Worm (Caenorhabditis elegans) whole organism, L4/young adult: ENCODE results near the gene fozi-1.

Source experiments
- W03F9.2 ChIP-seq: fragments of 150-350 bp; optimal IDR thresholded peaks from 2 replicates; lab custom pipeline; 2014; ENCODE audit warnings: missing biosample characterization, missing genetic modification characterization
- dao-5 ChIP-seq: sonication (generic microtip); optimal IDR thresholded peaks from 2 replicates; lab custom pipeline; 2016; ENCODE audit warnings: missing genotype, missing genetic modification characterization, moderate library complexity, missing compliant biosample characterization
- him-1 ChIP-seq: sonication (generic microtip); optimal IDR thresholded peaks from 2 replicates; lab custom pipeline; 2016; ENCODE audit warnings: missing genotype, missing genetic modification reagents, missing genetic modification characterization, missing compliant biosample characterization

Gene fozi-1

ce11 chrIII:9326528-9326927 lies 44.9 kb downstream of the fozi-1 start:
- TF ChIP-seq W03F9.2 (no peak), dao-5 (no peak), him-1 (no peak)

- TF ChIP-seq him-1 = no peak
- TF ChIP-seq dao-5 = no peak
- TF ChIP-seq W03F9.2 = no peak
Observed at ce11 chrIII:9327910-9328309, 46.3 kb downstream of the fozi-1 start.

ce11 chrIII:9328732-9329131 lies 47.2 kb downstream of the fozi-1 start:
- TF ChIP-seq dao-5 (no peak), him-1 (no peak), W03F9.2 (no peak)

DNA sequence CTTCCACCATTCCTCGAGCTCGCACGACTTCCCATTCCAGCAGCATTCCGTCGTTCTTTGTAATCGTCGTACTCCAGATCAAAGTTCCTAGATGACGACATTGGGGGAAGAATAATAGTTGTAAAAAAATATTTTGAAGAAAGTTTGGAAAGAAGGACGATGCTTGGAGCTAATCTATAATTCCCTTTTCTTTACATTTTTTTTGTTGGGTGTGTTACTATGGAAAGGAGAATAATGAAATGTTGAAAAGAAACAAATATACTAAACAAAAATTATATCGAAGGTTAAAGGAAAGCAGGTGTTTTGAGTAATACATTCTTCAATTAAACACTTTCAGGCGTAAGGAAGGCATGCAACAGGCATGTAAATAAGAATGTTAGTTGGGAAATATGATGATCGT lies 47.7 kb downstream of the fozi-1 start, which contains the start of gene C40H1.3:
TSS of gene C40H1.3 (minus strand) at position 101 of the 400 bp plus-strand sequence.
- no peak for TF ChIP-seq him-1
- TF ChIP-seq W03F9.2 = no peak
- no peak for TF ChIP-seq dao-5

- TF ChIP-seq W03F9.2 (no peak), him-1 (no peak), dao-5 (no peak)
Observed at ce11 chrIII:9329790-9330366, 48.3 kb downstream of the fozi-1 start, which contains the start of gene ttr-5. TSS of gene ttr-5 (plus strand) at chrIII:9330316.

ce11 chrIII:9331084-9331564 lies 49.5 kb downstream of the fozi-1 start, which contains the start of gene ufc-1:
TSS of gene ufc-1 (plus strand) at chrIII:9331514.
- TF ChIP-seq dao-5 (no peak), him-1 (no peak), W03F9.2 (peak; percentile 22)

DNA sequence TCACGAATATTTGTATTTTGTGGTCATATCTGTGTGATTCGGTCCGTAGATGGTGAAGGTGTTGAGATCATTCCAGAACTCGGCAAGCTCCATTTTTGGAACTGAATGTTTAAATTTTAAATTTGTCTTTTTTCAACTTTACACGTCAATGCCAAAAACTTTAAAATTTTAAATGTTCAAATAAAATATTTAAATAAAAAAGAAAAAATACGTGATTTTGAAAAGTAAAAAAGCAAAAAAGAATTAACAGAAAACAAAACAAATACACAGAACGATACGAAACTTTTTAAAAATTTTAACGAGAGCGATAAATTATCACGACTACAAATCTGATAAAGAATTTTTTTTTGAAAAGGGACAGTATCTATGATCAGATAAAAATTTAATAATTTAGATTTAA lies 52.6 kb downstream of the fozi-1 start, which contains the start of gene elo-4:
TSS of gene elo-4 (minus strand) at position 101 of the 400 bp plus-strand sequence.
- TF ChIP-seq him-1 (no peak), W03F9.2 (no peak), dao-5 (no peak)

ce11 chrIII:9335076-9335475 lies 53.5 kb downstream of the fozi-1 start:
- no peak for TF ChIP-seq W03F9.2
- TF ChIP-seq him-1 = no peak
- no peak for TF ChIP-seq dao-5

ce11 chrIII:9336807-9337206 lies 55.2 kb downstream of the fozi-1 start:
- TF ChIP-seq dao-5 (no peak), W03F9.2 (no peak), him-1 (no peak)

DNA sequence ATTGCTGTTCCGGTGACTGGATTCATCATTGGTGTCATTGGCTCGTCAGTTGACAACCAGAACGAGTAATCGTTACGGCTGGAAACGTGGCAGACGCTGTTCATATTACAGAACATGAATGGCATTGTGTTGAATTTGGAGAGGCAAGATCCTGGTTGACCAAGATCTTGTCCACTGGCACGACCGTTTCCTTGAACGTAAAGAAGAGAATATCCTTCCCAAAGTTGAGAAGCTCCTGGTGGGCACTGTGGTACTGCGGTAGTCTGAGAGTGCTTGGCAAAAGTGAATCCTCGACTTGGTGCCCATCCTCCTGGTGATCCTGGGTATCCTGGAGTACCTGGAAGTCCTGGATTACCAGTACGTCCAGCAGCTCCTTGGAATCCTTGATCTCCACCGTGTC lies 56.4 kb downstream of the fozi-1 start:
- TF ChIP-seq W03F9.2 (no peak), dao-5 (no peak), him-1 (no peak)

DNA sequence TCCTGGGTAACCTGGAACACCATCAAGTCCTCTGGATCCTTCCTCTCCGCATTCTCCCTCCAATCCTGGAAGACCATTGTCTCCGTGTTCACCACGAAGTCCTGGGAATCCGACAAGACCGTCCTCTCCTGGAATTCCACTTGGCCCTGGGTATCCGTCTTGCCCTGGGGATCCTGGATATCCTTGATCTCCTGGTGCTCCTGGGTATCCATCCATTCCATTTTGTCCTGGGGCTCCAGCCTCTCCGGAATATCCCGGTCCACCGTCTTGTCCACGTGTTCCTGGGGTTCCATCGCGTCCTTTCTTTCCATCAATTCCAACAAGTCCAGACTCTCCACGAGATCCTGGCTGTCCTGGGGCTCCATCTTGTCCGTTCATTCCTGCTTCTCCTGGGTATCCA lies 58.4 kb downstream of the fozi-1 start:
- no peak for TF ChIP-seq W03F9.2
- no peak for TF ChIP-seq dao-5
- TF ChIP-seq him-1 = no peak

DNA sequence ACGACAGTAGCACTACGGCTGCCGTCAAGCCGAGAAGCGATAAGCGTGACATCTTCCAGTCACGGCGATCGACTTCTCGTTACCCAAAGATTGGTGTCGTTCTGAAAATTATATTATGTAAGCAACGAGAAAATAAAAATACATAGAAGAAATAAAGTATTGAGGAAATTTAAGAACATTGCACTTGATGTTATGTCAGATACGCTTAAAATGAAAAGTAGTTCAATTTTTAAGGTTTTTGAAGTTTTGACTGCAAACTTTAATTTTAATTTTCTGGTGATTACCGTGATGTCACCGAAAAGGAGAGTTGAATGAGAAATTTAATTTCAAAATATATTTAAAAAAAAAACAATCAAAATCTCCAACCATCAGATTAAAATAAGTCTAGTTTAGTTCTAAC lies 62.8 kb downstream of the fozi-1 start, which contains the start of gene emb-9:
TSS of gene emb-9 (minus strand) at position 101 of the 400 bp plus-strand sequence.
- TF ChIP-seq dao-5 (no peak), him-1 (no peak), W03F9.2 (no peak)

- TF ChIP-seq dao-5 = no peak
- TF ChIP-seq W03F9.2 = no peak
- no peak for TF ChIP-seq him-1
Observed at ce11 chrIII:9346114-9346513, 64.5 kb downstream of the fozi-1 start.
